Worm (Caenorhabditis elegans) whole organism, early embryonic: ENCODE measurements around the gene T15B12.2.

Experiments used
- B0310.2 ChIP-seq: sonication (generic microtip); optimal IDR thresholded peaks from 2 replicates; lab custom pipeline; 2016; ENCODE audit warnings: mild to moderate bottlenecking, missing genetic modification characterization, missing compliant biosample characterization
- F13C5.2 ChIP-seq: sonication (generic microtip); optimal IDR thresholded peaks from 2 replicates; lab custom pipeline; 2017; ENCODE audit warnings: mild to moderate bottlenecking, missing genetic modification characterization, inconsistent platforms, missing compliant biosample characterization
- aly-1 ChIP-seq: sonication (generic microtip); optimal IDR thresholded peaks from 2 replicates; lab custom pipeline; 2016; ENCODE audit warnings: missing genetic modification characterization, missing compliant biosample characterization
- ama-1 ChIP-seq: fragments of 150-350 bp; optimal IDR thresholded peaks from 2 replicates; lab custom pipeline; 2014
- ceh-13 ChIP-seq: fragments of 200-800 bp; sonication (Bioruptor generic); optimal IDR thresholded peaks from 2 replicates; lab custom pipeline; 2018; ENCODE audit warnings: mild to moderate bottlenecking, missing genetic modification characterization, missing compliant biosample characterization
- ceh-36 ChIP-seq: sonication (generic microtip); optimal IDR thresholded peaks from 2 replicates; lab custom pipeline; 2016; ENCODE audit warnings: missing genetic modification characterization, inconsistent platforms, missing compliant biosample characterization
- ets-7 ChIP-seq: sonication (generic microtip); optimal IDR thresholded peaks from 2 replicates; lab custom pipeline; 2016; ENCODE audit warnings: missing genotype, missing genetic modification characterization, missing compliant biosample characterization
- flt-1 ChIP-seq: fragments of 200-800 bp; sonication (Bioruptor generic); IDR thresholded peaks from 2 replicates; pipeline ENCODE4 v1.3.6; 2022; ENCODE audit warnings: missing genetic modification characterization, missing compliant biosample characterization
- hmbx-1 ChIP-seq: sonication (generic microtip); optimal IDR thresholded peaks from 2 replicates; lab custom pipeline; 2016; ENCODE audit warnings: mild to moderate bottlenecking, missing genetic modification characterization, missing compliant biosample characterization
- hmg-4 ChIP-seq: fragments of 200-800 bp; sonication (Bioruptor generic); optimal IDR thresholded peaks from 2 replicates; lab custom pipeline; 2018; ENCODE audit warnings: mild to moderate bottlenecking, missing genetic modification characterization, missing compliant biosample characterization
- hnd-1 ChIP-seq: sonication (generic microtip); optimal IDR thresholded peaks from 2 replicates; lab custom pipeline; 2016; ENCODE audit warnings: missing genetic modification characterization, missing compliant biosample characterization
- pes-1 ChIP-seq: fragments of 200-800 bp; sonication (Bioruptor generic); IDR thresholded peaks from 2 replicates; pipeline ENCODE4 v1.3.6; 2022; ENCODE audit warnings: missing genetic modification reagents, missing genetic modification characterization, missing compliant biosample characterization
- scrt-1 ChIP-seq: fragments of 200-800 bp; sonication (Bioruptor generic); IDR thresholded peaks from 2 replicates; pipeline ENCODE4 v1.3.6; 2022; ENCODE audit warnings: missing genetic modification characterization, missing compliant biosample characterization
- sea-1 ChIP-seq: fragments of 200-800 bp; sonication (Bioruptor generic); conservative IDR thresholded peaks from 2 replicates; pipeline ENCODE4 v1.3.6; 2022; ENCODE audit warnings: missing genetic modification characterization, missing compliant biosample characterization
- tbx-11 ChIP-seq: fragments of 200-800 bp; sonication (Bioruptor generic); IDR thresholded peaks from 2 replicates; pipeline ENCODE4 v1.3.6; 2022; ENCODE audit warnings: missing genetic modification characterization, missing compliant biosample characterization
- tbx-37 ChIP-seq: fragments of 200-800 bp; sonication (Bioruptor generic); conservative IDR thresholded peaks from 2 replicates; pipeline ENCODE4 v1.3.6; 2022; ENCODE audit warnings: missing genetic modification reagents, missing genetic modification characterization, missing compliant biosample characterization
- tra-4 ChIP-seq: sonication (generic microtip); optimal IDR thresholded peaks from 2 replicates; lab custom pipeline; 2017; ENCODE audit warnings: missing genetic modification characterization, missing compliant biosample characterization

Gene T15B12.2

DNA sequence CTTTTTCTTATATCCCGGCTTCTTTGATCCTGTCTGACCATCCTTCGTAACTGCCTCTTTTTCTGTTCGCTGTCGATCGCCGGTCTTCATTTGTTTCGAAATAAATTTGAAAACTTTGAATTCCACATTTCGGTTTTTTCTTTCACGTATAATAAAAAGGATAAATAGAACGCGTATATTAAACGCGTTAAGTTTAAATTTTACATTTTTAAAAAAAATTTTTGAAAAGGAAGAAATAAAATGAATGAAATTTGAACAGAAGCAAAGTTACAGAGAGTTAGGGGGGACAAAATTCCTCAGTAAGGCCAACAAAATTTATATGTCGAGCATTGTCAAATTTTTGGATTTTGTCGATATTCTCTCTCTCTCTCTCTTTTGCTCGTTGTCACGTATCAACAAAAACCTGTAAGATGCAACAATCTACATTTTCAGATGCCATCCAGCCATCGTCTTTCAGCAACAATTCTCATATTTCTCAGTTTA lies at the start of gene T15B12.2, which contains the start of gene F52C9.5:
T15B12.2 (minus strand) TSS at position 101 of the 483 bp plus-strand sequence.
F52C9.5 (plus strand) TSS at position 433 of the 483 bp plus-strand sequence.
- TF ChIP-seq scrt-1 (GFP tag; lab: Robert Waterston, UW) (no peak), sea-1 (no peak), ama-1 (lab: Kevin White, UChicago) (no peak), ets-7 (no peak)

DNA sequence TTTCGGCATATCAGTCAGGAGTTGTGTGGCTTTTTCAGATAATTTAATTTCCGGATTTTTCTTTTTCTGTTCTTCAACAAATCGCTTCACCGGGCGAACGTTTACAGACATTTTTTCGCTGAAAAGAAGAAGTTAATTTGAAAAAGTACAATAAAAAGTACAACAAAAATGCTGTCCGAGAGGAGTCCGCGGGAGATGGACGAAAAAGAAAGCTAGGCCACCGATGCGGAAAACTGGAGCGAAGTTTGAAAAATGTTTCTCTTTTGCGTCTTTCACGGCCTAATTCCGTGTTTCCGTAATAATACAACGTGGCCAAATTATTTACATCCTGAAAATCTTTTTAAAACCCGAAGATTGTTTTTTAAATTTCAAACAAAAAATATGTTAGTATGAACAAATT lies 47.6 kb upstream of the T15B12.2 start, which contains the start of gene thoc-5:
thoc-5 (minus strand) TSS at position 152 of the 400 bp plus-strand sequence.
- TF ChIP-seq ets-7 (peak; percentile 10), F13C5.2 (tag; lab: Kevin White, UChicago) (peak; percentile 27), tbx-37 (GFP tag; lab: Robert Waterston, UW) (peak; percentile 85), ama-1 (lab: Kevin White, UChicago) (no peak), hmg-4 (GFP tag; lab: Kevin White, UChicago) (no peak), flt-1 (GFP tag; lab: Robert Waterston, UW) (peak; percentile 58), pes-1 (GFP tag; lab: Robert Waterston, UW) (peak; percentile 67)

ce11 chrIII:5346017-5346416 lies 44.3 kb upstream of the T15B12.2 start, which contains the start of gene glrx-21:
glrx-21 (minus strand) TSS chrIII:5346117.
- TF ChIP-seq flt-1 (GFP tag; lab: Robert Waterston, UW) (no peak), aly-1 (tag; lab: Kevin White, UChicago) (no peak), F13C5.2 (tag; lab: Kevin White, UChicago) (no peak), hnd-1 (tag; lab: Kevin White, UChicago) (no peak), ceh-36 (tag; lab: Kevin White, UChicago) (no peak), hmbx-1 (tag; lab: Kevin White, UChicago) (no peak), pes-1 (GFP tag; lab: Robert Waterston, UW) (no peak), B0310.2 (tag; lab: Kevin White, UChicago) (no peak), tbx-37 (GFP tag; lab: Robert Waterston, UW) (no peak), tra-4 (tag; lab: Kevin White, UChicago) (no peak), scrt-1 (GFP tag; lab: Robert Waterston, UW) (no peak), tbx-11 (GFP tag; lab: Robert Waterston, UW) (no peak), hmg-4 (GFP tag; lab: Kevin White, UChicago) (no peak), ceh-13 (GFP tag; lab: Kevin White, UChicago) (no peak), ets-7 (no peak), sea-1 (no peak), ama-1 (lab: Kevin White, UChicago) (no peak)

DNA sequence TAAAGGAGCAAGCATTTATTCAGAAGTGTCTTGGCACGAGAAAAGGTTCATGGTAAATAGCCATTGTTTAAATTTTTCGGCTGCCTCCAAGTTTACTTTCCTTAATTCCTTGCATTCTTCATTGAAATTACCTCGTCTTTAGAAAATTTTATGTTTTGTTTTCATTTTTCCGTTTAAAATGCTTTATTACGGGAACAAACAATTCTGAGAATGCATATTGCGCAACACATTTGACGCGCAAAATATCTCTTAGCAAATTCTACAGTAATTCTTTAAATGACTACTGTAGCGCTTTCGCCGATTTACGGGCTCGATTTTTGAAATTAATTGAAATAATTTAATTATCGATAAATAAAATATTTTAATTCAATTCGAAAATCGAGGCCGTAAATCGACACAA lies 42.9 kb upstream of the T15B12.2 start:
- TF ChIP-seq B0310.2 (tag; lab: Kevin White, UChicago) (no peak), tbx-11 (GFP tag; lab: Robert Waterston, UW) (no peak), scrt-1 (GFP tag; lab: Robert Waterston, UW) (no peak), hnd-1 (tag; lab: Kevin White, UChicago) (no peak), flt-1 (GFP tag; lab: Robert Waterston, UW) (no peak), pes-1 (GFP tag; lab: Robert Waterston, UW) (no peak), tra-4 (tag; lab: Kevin White, UChicago) (no peak), ets-7 (no peak), hmbx-1 (tag; lab: Kevin White, UChicago) (no peak), aly-1 (tag; lab: Kevin White, UChicago) (no peak), F13C5.2 (tag; lab: Kevin White, UChicago) (no peak), ceh-36 (tag; lab: Kevin White, UChicago) (no peak), sea-1 (no peak), tbx-37 (GFP tag; lab: Robert Waterston, UW) (no peak), hmg-4 (GFP tag; lab: Kevin White, UChicago) (no peak)

DNA sequence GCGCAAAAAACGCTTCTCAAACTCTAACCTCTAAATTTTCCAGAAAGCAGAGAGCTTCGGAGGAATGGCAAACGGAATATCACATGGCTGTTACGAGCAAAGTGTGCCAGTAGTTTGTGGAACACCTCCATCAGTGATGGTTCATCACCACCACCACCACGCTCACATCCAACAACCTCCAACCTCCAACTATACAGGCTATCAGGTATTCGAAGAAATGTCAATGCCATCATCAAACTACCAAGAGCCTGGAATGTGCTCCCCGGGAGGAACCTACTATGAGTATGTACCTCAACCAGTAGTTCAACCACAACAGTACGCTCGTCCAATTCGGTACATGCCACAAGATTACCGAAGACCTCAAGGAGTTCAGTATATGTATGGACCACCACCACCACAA lies 41.9 kb upstream of the T15B12.2 start:
- no peak for TF ChIP-seq B0310.2 (tag; lab: Kevin White, UChicago)
- no peak for TF ChIP-seq ceh-13 (GFP tag; lab: Kevin White, UChicago)
- no peak for TF ChIP-seq tra-4 (tag; lab: Kevin White, UChicago)
- TF ChIP-seq aly-1 (tag; lab: Kevin White, UChicago): no peak

DNA sequence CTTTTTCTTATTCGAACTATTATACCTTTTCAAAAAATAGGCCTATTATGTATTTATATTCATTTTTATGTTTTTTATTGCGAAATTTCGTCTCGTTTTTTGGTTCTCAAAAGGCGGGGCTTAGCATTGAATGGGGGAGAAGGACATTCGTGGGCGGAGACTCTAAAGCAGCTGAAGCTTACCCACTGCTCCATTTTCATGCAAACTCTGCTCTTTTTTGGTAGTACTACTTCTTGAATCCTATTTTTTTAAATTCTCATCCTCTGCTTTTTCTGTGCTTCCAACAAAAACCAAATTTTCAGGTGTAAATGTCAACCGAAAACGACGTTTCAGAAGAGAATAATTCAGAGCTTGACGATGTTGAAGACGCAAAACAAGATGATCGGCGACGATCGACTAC lies 39.7 kb upstream of the T15B12.2 start, which contains the start of gene ZK121.2:
ZK121.2 (plus strand) TSS at position 301 of the 400 bp plus-strand sequence.
- TF ChIP-seq ama-1 (lab: Kevin White, UChicago) (no peak), aly-1 (tag; lab: Kevin White, UChicago) (no peak), B0310.2 (tag; lab: Kevin White, UChicago) (no peak), flt-1 (GFP tag; lab: Robert Waterston, UW) (no peak), ceh-36 (tag; lab: Kevin White, UChicago) (no peak), tbx-37 (GFP tag; lab: Robert Waterston, UW) (no peak), hmbx-1 (tag; lab: Kevin White, UChicago) (no peak), hmg-4 (GFP tag; lab: Kevin White, UChicago) (no peak), scrt-1 (GFP tag; lab: Robert Waterston, UW) (no peak), ets-7 (no peak), tra-4 (tag; lab: Kevin White, UChicago) (no peak), F13C5.2 (tag; lab: Kevin White, UChicago) (no peak), tbx-11 (GFP tag; lab: Robert Waterston, UW) (no peak)

DNA sequence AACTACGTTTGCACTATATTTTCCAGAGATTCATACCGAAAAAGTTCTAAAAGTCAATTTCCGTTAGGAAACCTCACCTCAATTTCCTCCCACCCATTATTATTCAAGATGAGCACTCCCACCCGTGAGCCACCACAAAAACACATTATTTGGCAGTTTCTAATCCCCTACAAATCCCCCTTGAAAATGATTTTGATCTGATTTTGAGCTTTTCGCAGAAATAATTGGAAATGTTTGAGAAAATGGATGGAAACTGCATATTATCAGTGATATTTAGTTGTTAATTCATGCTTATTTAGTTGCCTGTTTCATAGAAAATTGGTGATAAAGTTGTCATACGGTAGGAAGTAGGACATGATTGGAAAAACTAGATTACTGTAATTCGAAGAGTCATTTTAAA lies 38.8 kb upstream of the T15B12.2 start:
- TF ChIP-seq ama-1 (lab: Kevin White, UChicago) (no peak), pes-1 (GFP tag; lab: Robert Waterston, UW) (no peak), hmg-4 (GFP tag; lab: Kevin White, UChicago) (no peak), tbx-37 (GFP tag; lab: Robert Waterston, UW) (no peak), B0310.2 (tag; lab: Kevin White, UChicago) (no peak)
